Fruit fly (Drosophila melanogaster): Measurements from ENCODE around the gene mRpL1.

mRpL1 gene

DNA sequence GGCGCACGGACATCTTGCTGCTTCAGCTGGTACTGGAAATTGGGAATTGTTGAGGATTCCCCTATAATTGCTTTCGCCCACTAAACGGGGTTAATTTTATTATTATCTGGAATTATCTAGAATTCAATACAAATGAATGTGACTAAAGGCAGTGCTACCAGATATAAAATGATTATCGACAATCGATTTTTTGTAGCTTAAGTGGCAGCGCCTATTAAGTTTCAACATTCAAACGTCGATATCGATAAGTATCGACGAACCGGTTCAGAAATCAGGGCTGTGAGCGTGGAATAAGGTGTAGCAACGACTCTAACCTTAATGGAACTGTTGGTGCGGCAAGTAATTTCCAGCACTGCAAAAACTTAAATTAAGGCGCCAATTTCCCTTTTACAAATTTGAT, 3.9 kb downstream of the mRpL1 start, which contains the start of gene Sgt1:
Sgt1 (minus strand) TSS at position 165 of the 400 bp plus-strand sequence.
- TF ChIP-seq CG8301 (tag; optimal IDR thresholded peaks at IDR 0.05) (no peak), CG32121 (GFP tag; IDR thresholded peaks at IDR 0.05) (0 out of 2 replicates have a peak, but pooled peaks have one; percentile 11), CG9948 (tag; optimal IDR thresholded peaks at IDR 0.05) (no peak)

DNA sequence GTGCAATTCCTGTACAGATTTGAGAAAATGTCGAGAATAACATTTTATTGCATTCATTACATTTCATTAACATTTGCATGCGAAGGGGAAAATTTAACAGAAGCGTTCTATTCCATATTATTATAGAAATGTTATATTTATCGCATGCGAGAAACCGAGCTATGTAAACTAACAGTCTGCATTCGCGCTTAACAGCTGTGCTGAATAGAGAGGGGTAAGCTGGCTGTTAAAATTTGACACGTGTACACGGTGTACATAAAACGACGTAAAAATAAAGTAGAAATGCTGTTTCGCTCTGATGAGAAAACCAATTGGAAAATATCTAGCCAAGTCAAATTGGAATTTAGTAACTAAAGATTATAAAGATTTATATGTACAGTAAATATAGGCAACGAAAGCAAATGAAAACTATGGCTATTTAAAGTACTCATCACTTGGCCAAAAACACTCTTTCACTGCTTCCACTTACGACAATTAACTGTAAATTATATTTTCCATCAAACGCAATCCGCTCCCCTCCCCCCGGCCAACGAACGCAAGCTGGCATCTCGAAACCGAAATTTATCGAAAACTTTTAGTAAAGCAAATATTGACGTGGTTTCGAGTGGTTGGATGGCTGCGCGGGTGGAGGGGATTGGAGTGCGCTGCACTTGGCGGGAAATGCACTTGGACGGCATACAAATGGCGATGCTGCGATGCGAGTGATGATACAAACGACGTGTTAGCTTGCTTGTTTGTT, 5.1 kb downstream of the mRpL1 start:
- TF ChIP-seq CG8301 (tag; optimal IDR thresholded peaks at IDR 0.05) (no peak), D1 (tag; optimal IDR thresholded peaks at IDR 0.05) (no peak), CG13204 (GFP tag; optimal IDR thresholded peaks at IDR 0.05) (no peak), Pif1A (GFP tag; optimal IDR thresholded peaks at IDR 0.05) (no peak), CG12605 (GFP tag; IDR thresholded peaks at IDR 0.05) (no peak), EcR (GFP tag; optimal IDR thresholded peaks at IDR 0.05) (no peak), CG17806 (tag; optimal IDR thresholded peaks at IDR 0.05) (no peak), CG15710 (tag; optimal IDR thresholded peaks at IDR 0.05) (no peak), CG8159 (tag; optimal IDR thresholded peaks at IDR 0.05) (no peak), gl (tag; optimal IDR thresholded peaks at IDR 0.05) (no peak)

dm6 chr3R:8306927-8307261, 5.7 kb downstream of the mRpL1 start:
- no peak for TF ChIP-seq CG17806 (tag; optimal IDR thresholded peaks at IDR 0.05)

- no peak for TF ChIP-seq Snoo (tag; optimal IDR thresholded peaks at IDR 0.05)
Measured at dm6 chr3R:8307283-8307682, 6.0 kb downstream of the mRpL1 start.

dm6 chr3R:8308515-8308959, 7.3 kb downstream of the mRpL1 start, which contains the start of gene tex:
TSS of gene tex (minus strand) at chr3R:8308645.
- no peak for TF ChIP-seq Pif1B (GFP tag; optimal IDR thresholded peaks at IDR 0.05)
- TF ChIP-seq CG10348 (GFP tag; IDR thresholded peaks at IDR 0.05): no peak
- TF ChIP-seq CG9948 (tag; optimal IDR thresholded peaks at IDR 0.05): no peak
- TF ChIP-seq D1 (tag; optimal IDR thresholded peaks at IDR 0.05): no peak
- no peak for TF ChIP-seq CG8159 (tag; optimal IDR thresholded peaks at IDR 0.05)
- TF ChIP-seq CG34367 (tag; optimal IDR thresholded peaks at IDR 0.05): no peak
- no peak for TF ChIP-seq EcR (GFP tag; optimal IDR thresholded peaks at IDR 0.05)
- no peak for TF ChIP-seq CG14655 (GFP tag; optimal IDR thresholded peaks at IDR 0.05)
- TF ChIP-seq CG32121 (GFP tag; IDR thresholded peaks at IDR 0.05): no peak
- TF ChIP-seq CG15710 (tag; optimal IDR thresholded peaks at IDR 0.05): no peak
- TF ChIP-seq CG4496 (GFP tag; IDR thresholded peaks at IDR 0.05): no peak
- TF ChIP-seq CG13204 (GFP tag; optimal IDR thresholded peaks at IDR 0.05): no peak
- no peak for TF ChIP-seq Pif1A (GFP tag; optimal IDR thresholded peaks at IDR 0.05)
- TF ChIP-seq fd96Ca (GFP tag; IDR thresholded peaks at IDR 0.05): no peak
- TF ChIP-seq Snoo (tag; optimal IDR thresholded peaks at IDR 0.05): no peak
- no peak for TF ChIP-seq CG17806 (tag; optimal IDR thresholded peaks at IDR 0.05)
- no peak for TF ChIP-seq CG12605 (GFP tag; IDR thresholded peaks at IDR 0.05)

- TF ChIP-seq CG34367 (tag; optimal IDR thresholded peaks at IDR 0.05) (no peak), CG9948 (tag; optimal IDR thresholded peaks at IDR 0.05) (no peak), Pif1A (GFP tag; optimal IDR thresholded peaks at IDR 0.05) (no peak), EcR (GFP tag; optimal IDR thresholded peaks at IDR 0.05) (no peak), Snoo (tag; optimal IDR thresholded peaks at IDR 0.05) (no peak), CG4496 (GFP tag; IDR thresholded peaks at IDR 0.05) (no peak), rn (GFP tag; IDR thresholded peaks at IDR 0.05) (no peak), CG17806 (tag; optimal IDR thresholded peaks at IDR 0.05) (no peak), Pif1B (GFP tag; optimal IDR thresholded peaks at IDR 0.05) (no peak), CG15710 (tag; optimal IDR thresholded peaks at IDR 0.05) (no peak), CG32121 (GFP tag; IDR thresholded peaks at IDR 0.05) (no peak), D1 (tag; optimal IDR thresholded peaks at IDR 0.05) (no peak), gl (tag; optimal IDR thresholded peaks at IDR 0.05) (no peak), CG10348 (GFP tag; IDR thresholded peaks at IDR 0.05) (no peak), CG12605 (GFP tag; IDR thresholded peaks at IDR 0.05) (no peak), CG13204 (GFP tag; optimal IDR thresholded peaks at IDR 0.05) (no peak), CG8159 (tag; optimal IDR thresholded peaks at IDR 0.05) (no peak), fd96Ca (GFP tag; IDR thresholded peaks at IDR 0.05) (no peak)
Measured at dm6 chr3R:8310678-8311077, 9.4 kb downstream of the mRpL1 start, which contains the start of gene CG11693. TSS of gene CG11693 (minus strand) at chr3R:8310778.

DNA sequence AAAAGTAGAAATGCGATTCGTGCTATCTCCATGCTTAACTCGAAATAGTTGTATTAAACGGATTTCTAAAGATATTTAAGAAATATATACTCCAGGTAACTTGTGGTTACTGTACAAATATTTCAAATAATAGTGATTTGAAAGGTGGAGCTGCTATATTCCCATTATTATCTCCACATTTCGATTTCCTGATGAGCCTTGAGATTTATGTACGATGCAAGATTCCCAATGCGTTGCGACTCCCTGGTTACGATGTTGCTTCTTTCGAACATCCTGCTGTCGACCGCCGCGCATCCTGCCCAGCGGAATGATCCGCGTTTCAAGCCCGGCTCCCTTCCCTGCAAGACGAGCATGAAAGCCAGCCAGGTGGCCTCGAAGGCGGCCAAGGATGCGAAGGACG, 10.8 kb downstream of the mRpL1 start, which contains the start of the genes CG11694 and CG11698:
CG11694 (minus strand) TSS at position 101 of the 400 bp plus-strand sequence.
CG11698 (plus strand) TSS at position 152 of the 400 bp plus-strand sequence.
- TF ChIP-seq EcR (GFP tag; optimal IDR thresholded peaks at IDR 0.05): no peak
- no peak for TF ChIP-seq CG15710 (tag; optimal IDR thresholded peaks at IDR 0.05)
- no peak for TF ChIP-seq CG10348 (GFP tag; IDR thresholded peaks at IDR 0.05)
- TF ChIP-seq CG32121 (GFP tag; IDR thresholded peaks at IDR 0.05): no peak
- TF ChIP-seq CG13204 (GFP tag; optimal IDR thresholded peaks at IDR 0.05): no peak
- no peak for TF ChIP-seq CG8301 (tag; optimal IDR thresholded peaks at IDR 0.05)
- TF ChIP-seq CG14655 (GFP tag; optimal IDR thresholded peaks at IDR 0.05): no peak
- no peak for TF ChIP-seq gl (tag; optimal IDR thresholded peaks at IDR 0.05)
- TF ChIP-seq CG17806 (tag; optimal IDR thresholded peaks at IDR 0.05): no peak
- no peak for TF ChIP-seq fd96Ca (GFP tag; IDR thresholded peaks at IDR 0.05)
- no peak for TF ChIP-seq rn (GFP tag; IDR thresholded peaks at IDR 0.05)
- TF ChIP-seq CG12605 (GFP tag; IDR thresholded peaks at IDR 0.05): no peak
- TF ChIP-seq Ets98B (GFP tag; IDR thresholded peaks at IDR 0.05): no peak
- no peak for TF ChIP-seq D1 (tag; optimal IDR thresholded peaks at IDR 0.05)
- no peak for TF ChIP-seq CG8159 (tag; optimal IDR thresholded peaks at IDR 0.05)
- TF ChIP-seq Pif1B (GFP tag; optimal IDR thresholded peaks at IDR 0.05): no peak
- TF ChIP-seq CG4496 (GFP tag; IDR thresholded peaks at IDR 0.05): no peak
- no peak for TF ChIP-seq CG9948 (tag; optimal IDR thresholded peaks at IDR 0.05)

All from whole organism, pupa.